Fruit fly (Drosophila melanogaster): Measurements from ENCODE around the gene Cph.
A peak's percentile ranks its signal among the peaks of the same experiment; 100 is the strongest.

The Cph gene

DNA sequence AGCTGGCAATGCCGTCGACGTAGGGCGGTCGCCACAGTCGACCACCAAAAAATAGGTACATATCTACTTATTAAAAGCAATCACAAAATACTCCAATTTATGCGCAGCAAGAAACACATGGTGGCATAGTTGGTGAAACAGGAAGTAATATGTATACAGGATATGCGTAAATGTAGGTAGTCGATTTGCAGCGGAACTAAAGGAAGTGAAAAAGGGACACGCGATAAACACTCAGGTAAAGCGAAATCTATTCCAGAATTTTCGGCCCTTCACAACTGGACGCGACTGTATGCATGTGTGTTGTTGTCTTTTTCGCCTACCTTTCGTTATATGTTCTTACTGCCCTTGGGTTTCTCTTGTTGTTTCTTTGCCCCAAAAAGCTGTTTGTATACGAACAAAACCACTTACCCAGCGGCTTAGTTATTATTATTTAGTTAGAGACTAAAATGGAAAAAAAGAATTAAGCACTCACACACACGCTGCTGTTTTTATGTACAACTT is 41.0 kb upstream of the Cph start (continued):
- TF ChIP-seq CG32767 (GFP tag; IDR thresholded peaks at IDR 0.05) (peak; percentile 72), CG10209 (GFP tag; optimal IDR thresholded peaks at IDR 0.05) (peak; percentile 84), nom (GFP tag; optimal IDR thresholded peaks at IDR 0.05) (peak; percentile 61), Oli (tag; optimal IDR thresholded peaks at IDR 0.05) (peak; percentile 89), cg (GFP tag; optimal IDR thresholded peaks at IDR 0.05) (no peak), tx (GFP tag; optimal IDR thresholded peaks at IDR 0.05) (peak; percentile 70), CG18599 (GFP tag; optimal IDR thresholded peaks at IDR 0.05) (peak; percentile 94), CG7839 (tag; optimal IDR thresholded peaks at IDR 0.05) (peak; percentile 91), crol (GFP tag; IDR thresholded peaks at IDR 0.05) (no peak), dimm (GFP tag; IDR thresholded peaks at IDR 0.05) (peak; percentile 45; the same call in 1 of the 2 replicates), Bgb (GFP tag; IDR thresholded peaks at IDR 0.05; ENCODE audit: partially characterized antibody) (no peak), HLH4C (GFP tag; IDR thresholded peaks at IDR 0.05; ENCODE audit: partially characterized antibody) (no peak), CG32532 (GFP tag; IDR thresholded peaks at IDR 0.05) (peak; percentile 86), CG8478 (optimal IDR thresholded peaks at IDR 0.05) (no peak), Sry-β (GFP tag; optimal IDR thresholded peaks at IDR 0.05) (peak; percentile 5), CG6175 (GFP tag; IDR thresholded peaks at IDR 0.05) (peak; percentile 40; the same call in 1 of the 3 replicates), ato (GFP tag; IDR thresholded peaks at IDR 0.05; ENCODE audit: partially characterized antibody) (no peak), CG7271 (tag; optimal IDR thresholded peaks at IDR 0.05) (peak; percentile 47), hth (optimal IDR thresholded peaks at IDR 0.05) (no peak), CG18476 (GFP tag; optimal IDR thresholded peaks at IDR 0.05) (peak; percentile 36), crp (GFP tag; optimal IDR thresholded peaks at IDR 0.05) (peak in 1 of 2 experiments; percentile 42), CG31365 (tag; optimal IDR thresholded peaks at IDR 0.05) (peak; percentile 67), CG13123 (GFP tag; optimal IDR thresholded peaks at IDR 0.05) (no peak), CG4707 (GFP tag; optimal IDR thresholded peaks at IDR 0.05) (peak; percentile 44), CG9876 (GFP tag; optimal IDR thresholded peaks at IDR 0.05) (peak; percentile 27), HLH54F (GFP tag; optimal IDR thresholded peaks at IDR 0.05) (peak; percentile 75), CG2889 (GFP tag; IDR thresholded peaks at IDR 0.05) (peak; percentile 70; the same call in 1 of the 3 replicates), wor (GFP tag; IDR thresholded peaks at IDR 0.05) (peak; percentile 47; the same call in 1 of the 2 replicates), CG12769 (tag; optimal IDR thresholded peaks at IDR 0.05) (peak; percentile 94), trem (tag; optimal IDR thresholded peaks at IDR 0.05) (peak; percentile 54), Lhr (GFP tag; optimal IDR thresholded peaks at IDR 0.05) (peak; percentile 41), ATbp (GFP tag; optimal IDR thresholded peaks at IDR 0.05) (peak; percentile 82), CG4404 (GFP tag; IDR thresholded peaks at IDR 0.05) (peak; percentile 65; the same call in 1 of the 2 replicates), CG1529 (GFP tag; optimal IDR thresholded peaks at IDR 0.05) (peak; percentile 73), CG12219 (GFP tag; optimal IDR thresholded peaks at IDR 0.05) (peak; percentile 91), ERR (GFP tag; optimal IDR thresholded peaks at IDR 0.05) (peak; percentile 12), Xrp1 (GFP tag; IDR thresholded peaks at IDR 0.05) (peak; percentile 84), lilli (GFP tag; optimal IDR thresholded peaks at IDR 0.05) (peak; percentile 84), yki (optimal IDR thresholded peaks at IDR 0.05) (peak; percentile 8), lov (optimal IDR thresholded peaks at IDR 0.05) (no peak), lov (GFP tag; IDR thresholded peaks at IDR 0.05) (0 out of 3 replicates have a peak, but pooled peaks have one; percentile 23), C15 (GFP tag; IDR thresholded peaks at IDR 0.05) (no peak), tna (GFP tag; IDR thresholded peaks at IDR 0.05; ENCODE audit: partially characterized antibody) (no peak), E2f1 (GFP tag; IDR thresholded peaks at IDR 0.05) (peak; percentile 62), otp (GFP tag; IDR thresholded peaks at IDR 0.05) (peak; percentile 57; the same call in 2 of the 3 replicates), CG12236 (GFP tag; optimal IDR thresholded peaks at IDR 0.05) (peak; percentile 38), sr (GFP tag; IDR thresholded peaks at IDR 0.05) (peak; percentile 24; the same call in 1 of the 3 replicates), phol (tag; optimal IDR thresholded peaks at IDR 0.05) (peak; percentile 83), CG9727 (GFP tag; optimal IDR thresholded peaks at IDR 0.05) (peak; percentile 81), gsb (GFP tag; IDR thresholded peaks at IDR 0.05) (peak; percentile 75)
